Worm (Caenorhabditis elegans) whole organism, L3 larva: ENCODE results near the gene sma-4.
A peak's percentile ranks its signal among the peaks of the same experiment; 100 is the strongest.

ENCODE experiments used
- ZK546.5 ChIP-seq: sonication (generic microtip); optimal IDR thresholded peaks from 2 replicates; lab custom pipeline; 2017; ENCODE audit warnings: missing biosample characterization, missing genetic modification characterization
- aly-2 ChIP-seq: fragments of 150-350 bp; optimal IDR thresholded peaks from 2 replicates; lab custom pipeline; 2014; ENCODE audit warnings: missing biosample characterization, missing genetic modification characterization
- elt-3 ChIP-seq, 3 experiments: fragments of 150-350 bp in 1 of 3; sonication (generic microtip) in 2 of 3; optimal IDR thresholded peaks; 2 replicates in 2 of 3; 4 replicates in 1 of 3; lab custom pipeline; 2014 to 2017; ENCODE audit warnings: missing biosample characterization in 3 of 3, missing genetic modification characterization in 3 of 3
- fos-1 ChIP-seq: fragments of 150-350 bp; optimal IDR thresholded peaks from 2 replicates; lab custom pipeline; 2014; ENCODE audit warnings: missing biosample characterization, missing genetic modification characterization
- lin-15B ChIP-seq: fragments of 150-350 bp; optimal IDR thresholded peaks from 2 replicates; lab custom pipeline; 2014; ENCODE audit warnings: missing biosample characterization, missing genetic modification characterization
- nfya-1 ChIP-seq: sonication (generic microtip); optimal IDR thresholded peaks from 2 replicates; lab custom pipeline; 2017; ENCODE audit warnings: missing genetic modification characterization, mild to moderate bottlenecking, missing compliant biosample characterization, antibody characterized with exemption, moderate library complexity; ENCODE audit not compliant: insufficient read depth
- nhr-11 ChIP-seq: fragments of 150-350 bp; optimal IDR thresholded peaks from 2 replicates; lab custom pipeline; 2014; ENCODE audit warnings: missing biosample characterization, missing genetic modification characterization
- nhr-12 ChIP-seq: fragments of 150-350 bp; optimal IDR thresholded peaks from 2 replicates; lab custom pipeline; 2014; ENCODE audit warnings: missing biosample characterization, missing genetic modification characterization
- nhr-77 ChIP-seq: fragments of 150-350 bp; optimal IDR thresholded peaks from 2 replicates; lab custom pipeline; 2014; ENCODE audit warnings: missing biosample characterization, missing genetic modification characterization
- unc-62 ChIP-seq: fragments of 150-350 bp; sonication (generic microtip); optimal IDR thresholded peaks from 4 replicates; lab custom pipeline; 2014; ENCODE audit warnings: missing biosample characterization, missing genetic modification reagents, missing genetic modification characterization

- no peak for TF ChIP-seq unc-62 (GFP tag; lab: Kevin White, UChicago)
- no peak for TF ChIP-seq nhr-12 (tag; lab: Kevin White, UChicago)
- TF ChIP-seq fos-1 (tag; lab: Kevin White, UChicago): no peak
- peak; percentile 26 for TF ChIP-seq nfya-1
- TF ChIP-seq nhr-77 (tag; lab: Kevin White, UChicago): no peak
- no peak for TF ChIP-seq aly-2 (tag; lab: Kevin White, UChicago)
- TF ChIP-seq elt-3 (tag; optimal IDR thresholded peaks at IDR 0.05; lab: Kevin White, UChicago): no peak
- no peak for TF ChIP-seq nhr-11 (tag; lab: Kevin White, UChicago)
- no peak for TF ChIP-seq ZK546.5 (tag; lab: Kevin White, UChicago)
- TF ChIP-seq lin-15B (tag; lab: Kevin White, UChicago): no peak
These were observed 1.2 kb upstream of the sma-4 start, which contains the start of gene R12B2.7 for ce11 chrIII:5814799-5815198.
